Worm (Caenorhabditis elegans) whole organism, L4/young adult: Measurements from ENCODE around the gene srh-141.

Source experiments
- W03F9.2 ChIP-seq: fragments of 150-350 bp; optimal IDR thresholded peaks from 2 replicates; lab custom pipeline; 2014; ENCODE audit warnings: missing biosample characterization, missing genetic modification characterization
- dao-5 ChIP-seq: sonication (generic microtip); optimal IDR thresholded peaks from 2 replicates; lab custom pipeline; 2016; ENCODE audit warnings: missing genotype, missing genetic modification characterization, moderate library complexity, missing compliant biosample characterization
- him-1 ChIP-seq: sonication (generic microtip); optimal IDR thresholded peaks from 2 replicates; lab custom pipeline; 2016; ENCODE audit warnings: missing genotype, missing genetic modification reagents, missing genetic modification characterization, missing compliant biosample characterization

ce11 chrV:16405366-16405765 lies 38.4 kb upstream of the srh-141 start:
- no peak for TF ChIP-seq W03F9.2
- TF ChIP-seq him-1 (tag; lab: Kevin White, UChicago): no peak
- no peak for TF ChIP-seq dao-5 (tag; lab: Kevin White, UChicago)
